Fruit fly (Drosophila melanogaster): ENCODE results near the gene wgn.

Gene wgn

DNA sequence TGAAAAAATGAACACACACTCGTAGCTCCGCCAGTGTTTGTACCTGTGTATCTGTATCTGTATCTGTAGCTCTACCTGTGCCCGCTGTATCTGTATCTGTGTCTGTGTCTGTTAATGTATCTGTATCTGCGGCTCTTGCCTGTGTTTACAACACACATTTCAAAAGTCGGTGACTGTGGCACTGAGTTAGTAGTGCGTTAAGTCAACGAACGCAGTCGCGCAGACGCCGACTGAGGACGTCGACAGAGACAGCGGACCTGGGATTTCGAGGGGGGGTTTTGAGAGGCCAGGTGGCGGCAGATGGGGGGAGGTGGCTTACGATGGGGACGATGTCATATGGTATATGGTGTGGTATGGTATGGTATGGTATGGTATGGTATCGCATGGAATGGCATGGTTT lies 33.6 kb upstream of the wgn start (continued):
- TF ChIP-seq sisA (GFP tag; IDR thresholded peaks at IDR 0.05) (no peak), en (GFP tag; optimal IDR thresholded peaks at IDR 0.05) (no peak), CG12071 (GFP tag; optimal IDR thresholded peaks at IDR 0.05) (no peak), CG2678 (tag; optimal IDR thresholded peaks at IDR 0.05) (no peak), run (tag; optimal IDR thresholded peaks at IDR 0.05) (no peak), sima (GFP tag; optimal IDR thresholded peaks at IDR 0.05) (no peak), Gsc (GFP tag; IDR thresholded peaks at IDR 0.05) (no peak), CG18619 (GFP tag; optimal IDR thresholded peaks at IDR 0.05) (no peak), zen (tag; optimal IDR thresholded peaks at IDR 0.05) (peak; percentile 26), Atf6 (GFP tag; IDR thresholded peaks at IDR 0.05) (no peak), CG12942 (GFP tag; optimal IDR thresholded peaks at IDR 0.05) (no peak), CG15514 (GFP tag; optimal IDR thresholded peaks at IDR 0.05) (no peak), kni (GFP tag; optimal IDR thresholded peaks at IDR 0.05) (peak; percentile 9), CG42726 (GFP tag; IDR thresholded peaks at IDR 0.05; ENCODE audit: partially characterized antibody) (no peak), zen2 (GFP tag; IDR thresholded peaks at IDR 0.05; ENCODE audit: partially characterized antibody) (no peak), Hr51 (GFP tag; optimal IDR thresholded peaks at IDR 0.05) (no peak), z (GFP tag; IDR thresholded peaks at IDR 0.05) (no peak), Dref (GFP tag; IDR thresholded peaks at IDR 0.05) (no peak), CG4360 (GFP tag; IDR thresholded peaks at IDR 0.05) (no peak), CG15479 (GFP tag; optimal IDR thresholded peaks at IDR 0.05) (no peak), odd (GFP tag; optimal IDR thresholded peaks at IDR 0.05) (no peak), CG17361 (GFP tag; IDR thresholded peaks at IDR 0.05) (no peak), CG9437 (GFP tag; optimal IDR thresholded peaks at IDR 0.05) (no peak), Optix (GFP tag; IDR thresholded peaks at IDR 0.05) (no peak), wor (GFP tag; IDR thresholded peaks at IDR 0.05) (no peak), Blimp-1 (GFP tag; optimal IDR thresholded peaks at IDR 0.05) (peak; percentile 53), CG2129 (GFP tag; IDR thresholded peaks at IDR 0.05; ENCODE audit: partially characterized antibody) (no peak), CG2202 (tag; optimal IDR thresholded peaks at IDR 0.05) (no peak), CG5180 (GFP tag; optimal IDR thresholded peaks at IDR 0.05) (peak; percentile 84), CG4617 (GFP tag; optimal IDR thresholded peaks at IDR 0.05; ENCODE audit: borderline replicate concordance) (no peak), Nf-YA (GFP tag; IDR thresholded peaks at IDR 0.05) (no peak), Kr (GFP tag; optimal IDR thresholded peaks at IDR 0.05) (no peak), cwo (GFP tag; optimal IDR thresholded peaks at IDR 0.05) (no peak), cg (GFP tag; optimal IDR thresholded peaks at IDR 0.05) (peak; percentile 79), jing (GFP tag; optimal IDR thresholded peaks at IDR 0.05) (no peak), salm (tag; optimal IDR thresholded peaks at IDR 0.05) (no peak), CG3838 (GFP tag; optimal IDR thresholded peaks at IDR 0.05) (no peak)

DNA sequence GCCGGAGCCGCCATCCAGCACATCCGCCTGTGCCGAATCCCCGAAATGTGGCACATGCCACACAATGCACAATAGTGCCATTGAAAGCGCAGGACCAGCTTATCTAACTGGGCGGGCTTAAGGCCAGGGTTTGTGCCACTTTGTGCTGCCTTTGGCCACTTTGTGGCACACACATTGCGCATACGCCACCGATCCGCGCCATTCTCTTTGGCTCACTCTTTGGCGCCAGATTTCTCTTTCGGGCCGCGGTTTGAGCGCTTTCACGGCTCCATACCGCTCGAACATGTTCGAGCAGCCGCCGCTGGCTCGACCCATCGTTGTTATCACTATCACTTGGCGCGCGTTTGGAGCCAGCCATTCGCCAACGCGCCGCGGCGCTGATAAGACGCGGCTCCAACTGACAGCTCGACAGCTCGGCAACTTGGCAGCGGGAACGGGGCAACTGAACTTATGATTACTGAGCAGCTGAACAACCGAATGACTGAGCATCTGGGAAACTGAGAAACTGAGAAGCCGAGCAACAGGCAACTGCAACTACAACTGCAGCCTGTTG lies 31.1 kb upstream of the wgn start:
- TF ChIP-seq Jarid2 (GFP tag; optimal IDR thresholded peaks at IDR 0.05) (peak; percentile 36), Med (GFP tag) (peak; percentile 13), Deaf1 (tag; optimal IDR thresholded peaks at IDR 0.05) (peak; percentile 33), Blimp-1 (GFP tag; optimal IDR thresholded peaks at IDR 0.05) (peak; percentile 7), CG7372 (GFP tag; IDR thresholded peaks at IDR 0.05) (peak; percentile 56), CG3163 (GFP tag; optimal IDR thresholded peaks at IDR 0.05) (peak; percentile 81), trh (GFP tag; optimal IDR thresholded peaks at IDR 0.05) (no peak), toy (GFP tag; IDR thresholded peaks at IDR 0.05) (no peak), ro (GFP tag; IDR thresholded peaks at IDR 0.05) (no peak), crol (GFP tag; IDR thresholded peaks at IDR 0.05) (peak; percentile 16; the same call in 1 of the 2 replicates), z (GFP tag; IDR thresholded peaks at IDR 0.05) (peak; percentile 92), Adf1 (GFP tag; IDR thresholded peaks at IDR 0.05) (peak; percentile 30; the same call in 1 of the 2 replicates), vvl (GFP tag; IDR thresholded peaks at IDR 0.05) (0 out of 2 replicates have a peak, but pooled peaks have one; percentile 13), knrl (GFP tag; IDR thresholded peaks at IDR 0.05; ENCODE audit: partially characterized antibody) (0 out of 3 replicates have a peak, but pooled peaks have one; percentile 9), CG14441 (GFP tag; IDR thresholded peaks at IDR 0.05) (no peak), Trl (optimal IDR thresholded peaks at IDR 0.05) (peak in 1 of 2 experiments; percentile 13), Trl (GFP tag; optimal IDR thresholded peaks at IDR 0.05) (no peak)
